Fruit fly (Drosophila melanogaster): ENCODE results near the gene Vps2.
A peak's percentile ranks its signal among the peaks of the same experiment; 100 is the strongest.

Gene Vps2

dm6 chr3R:26014262-26014833 is 38.3 kb upstream of the Vps2 start, which contains the start of gene Kaz-m1:
Gene Kaz-m1, plus strand, starts transcription at chr3R:26014721.
- peak; percentile 65 for TF ChIP-seq noc (tag; optimal IDR thresholded peaks at IDR 0.05)

dm6 chr3R:26017294-26017770 is 35.3 kb upstream of the Vps2 start:
- TF ChIP-seq noc (tag; optimal IDR thresholded peaks at IDR 0.05), result no peak

dm6 chr3R:26017771-26018731 is 34.6 kb upstream of the Vps2 start:
- peak; percentile 43 for TF ChIP-seq noc (tag; optimal IDR thresholded peaks at IDR 0.05)

- TF ChIP-seq noc (tag; optimal IDR thresholded peaks at IDR 0.05), result no peak
Measured at dm6 chr3R:26019232-26019631, 33.4 kb upstream of the Vps2 start.

dm6 chr3R:26020244-26021171 is 32.1 kb upstream of the Vps2 start:
- peak; percentile 22 for TF ChIP-seq noc (tag; optimal IDR thresholded peaks at IDR 0.05)

- TF ChIP-seq noc (tag; optimal IDR thresholded peaks at IDR 0.05), result peak; percentile 88
Measured at dm6 chr3R:26021195-26021914, 31.3 kb upstream of the Vps2 start.

- no peak for TF ChIP-seq noc (tag; optimal IDR thresholded peaks at IDR 0.05)
Measured at dm6 chr3R:26023252-26023651, 29.4 kb upstream of the Vps2 start.

dm6 chr3R:26024596-26025213 is 27.9 kb upstream of the Vps2 start:
- no peak for TF ChIP-seq noc (tag; optimal IDR thresholded peaks at IDR 0.05)

- TF ChIP-seq noc (tag; optimal IDR thresholded peaks at IDR 0.05), result no peak
Measured at dm6 chr3R:26026631-26027274, 25.9 kb upstream of the Vps2 start.

- no peak for TF ChIP-seq noc (tag; optimal IDR thresholded peaks at IDR 0.05)
Measured at dm6 chr3R:26027903-26028302, 24.7 kb upstream of the Vps2 start.

- no peak for TF ChIP-seq noc (tag; optimal IDR thresholded peaks at IDR 0.05)
Measured at dm6 chr3R:26030562-26030961, 22.1 kb upstream of the Vps2 start.

- no peak for TF ChIP-seq noc (tag; optimal IDR thresholded peaks at IDR 0.05)
Measured at dm6 chr3R:26031968-26032610, 20.5 kb upstream of the Vps2 start.

dm6 chr3R:26032611-26033001 is 20.0 kb upstream of the Vps2 start:
- TF ChIP-seq noc (tag; optimal IDR thresholded peaks at IDR 0.05), result no peak
